Worm (Caenorhabditis elegans) whole organism, young adult: ENCODE results near the gene F18H3.4.

Source experiments
- Y53F4B.3 ChIP-seq: fragments of 200-800 bp; sonication (Bioruptor generic); IDR thresholded peaks from 2 replicates; pipeline ENCODE4 v1.3.6; 2022; ENCODE audit warnings: missing genetic modification reagents, missing genetic modification characterization, missing compliant biosample characterization
- ZK185.1 ChIP-seq: sonication (generic microtip); optimal IDR thresholded peaks from 2 replicates; lab custom pipeline; 2016; ENCODE audit warnings: mild to moderate bottlenecking, missing genetic modification characterization, missing compliant biosample characterization; ENCODE audit not compliant: poor library complexity, severe bottlenecking
- egrh-3 ChIP-seq: fragments of 200-800 bp; sonication (Bioruptor generic); IDR thresholded peaks from 2 replicates; pipeline ENCODE4 v1.3.6; 2022; ENCODE audit warnings: missing genetic modification reagents, missing genetic modification characterization, missing compliant biosample characterization
- lir-1 ChIP-seq: fragments of 200-800 bp; sonication (Bioruptor generic); conservative IDR thresholded peaks from 2 replicates; pipeline ENCODE4 v1.3.6; 2022; ENCODE audit warnings: missing genetic modification reagents, missing genetic modification characterization, missing compliant biosample characterization
- nfyb-1 ChIP-seq: fragments of 200-800 bp; sonication (Bioruptor generic); IDR thresholded peaks from 2 replicates; pipeline ENCODE4 v1.3.6; 2022; ENCODE audit warnings: missing genetic modification reagents, missing genetic modification characterization, missing compliant biosample characterization
- sea-2 ChIP-seq: fragments of 200-800 bp; sonication (Bioruptor generic); IDR thresholded peaks from 2 replicates; pipeline ENCODE4 v1.3.6; 2022; ENCODE audit warnings: missing genetic modification characterization, missing compliant biosample characterization

- TF ChIP-seq Y53F4B.3 (GFP tag; lab: Robert Waterston, UW) (no peak), lir-1 (no peak), nfyb-1 (GFP tag; lab: Robert Waterston, UW) (no peak), ZK185.1 (no peak), egrh-3 (GFP tag; lab: Robert Waterston, UW) (no peak), sea-2 (GFP tag; lab: Robert Waterston, UW) (no peak)
These were observed 1.3 kb downstream of the F18H3.4 start for ce11 chrX:13530015-13530778.
